Fruit fly (Drosophila melanogaster) Kc167 (cell line): ENCODE data around the gene DnaJ-H.

ENCODE experiments used
- Myc ChIP-seq: fragments of >200 bp; optimal IDR thresholded peaks from 2 replicates; lab custom pipeline; 2017; ENCODE audit warnings: missing external identifiers
- Sin3A ChIP-seq: fragments of >200 bp; optimal IDR thresholded peaks from 2 replicates; lab custom pipeline; 2018; ENCODE audit warnings: missing external identifiers
- insv ChIP-seq: fragments of >200 bp; optimal IDR thresholded peaks from 3 replicates; lab custom pipeline; 2018; ENCODE audit warnings: missing external identifiers
- psq ChIP-seq: fragments of >200 bp; optimal IDR thresholded peaks from 2 replicates; lab custom pipeline; 2017; ENCODE audit warnings: missing external identifiers

- no peak for TF ChIP-seq Myc
- no peak for TF ChIP-seq Sin3A (lab: Kevin White, UChicago)
- peak; percentile 65 for TF ChIP-seq psq (lab: Kevin White, UChicago)
- no peak for TF ChIP-seq insv (lab: Kevin White, UChicago)
Observed at dm6 chr2L:13165802-13166347, at the start of gene DnaJ-H.
